Fruit fly (Drosophila melanogaster) whole organism, embryonic: ENCODE data around the gene Kal1.

ENCODE experiments used
- CG12104 ChIP-seq: fragments of 200-800 bp; sonication (Bioruptor generic); optimal IDR thresholded peaks from 3 replicates; lab custom pipeline; 2016; ENCODE audit warnings: missing biosample characterization, missing genetic modification characterization
- CG12391 ChIP-seq: fragments of 200-800 bp; sonication (Bioruptor generic); optimal IDR thresholded peaks from 3 replicates; lab custom pipeline; 2018; ENCODE audit warnings: missing biosample characterization, mild to moderate bottlenecking, missing genetic modification characterization, moderate library complexity
- CG14860 ChIP-seq: fragments of 200-800 bp; sonication (Bioruptor generic); IDR thresholded peaks from 3 replicates; pipeline ENCODE4 v1.3.6; 2022; ENCODE audit warnings: missing biosample characterization, missing genetic modification characterization; ENCODE audit not compliant: partially characterized antibody
- CG4328 ChIP-seq: fragments of 200-800 bp; sonication (Bioruptor generic); optimal IDR thresholded peaks from 3 replicates; lab custom pipeline; 2017; ENCODE audit warnings: missing biosample characterization, missing genetic modification reagents, missing genetic modification characterization
- Gug ChIP-seq: fragments of 200-800 bp; sonication (Bioruptor generic); IDR thresholded peaks from 4 replicates; pipeline ENCODE4 v1.3.6; 2022; ENCODE audit warnings: missing biosample characterization, missing genetic modification characterization
- Ssrp ChIP-seq: fragments of 200-800 bp; sonication (Bioruptor generic); optimal IDR thresholded peaks from 2 replicates; lab custom pipeline; 2018; ENCODE audit warnings: missing biosample characterization, mild to moderate bottlenecking, missing genetic modification characterization, moderate library complexity
- Stat92E ChIP-seq, 3 experiments: fragments of >200 bp in 2 of 3; fragments of 200-800 bp in 1 of 3; sonication (Bioruptor generic) in 1 of 3; optimal IDR thresholded peaks; 2 replicates each; lab custom pipeline; 2017 to 2019; ENCODE audit warnings: missing biosample characterization in 3 of 3, missing genetic modification characterization in 3 of 3, mild to moderate bottlenecking in 1 of 3, moderate library complexity in 1 of 3
- eve ChIP-seq, 2 experiments: fragments of >200 bp; optimal IDR thresholded peaks; 2 replicates each; lab custom pipeline; 2017; ENCODE audit warnings: missing biosample characterization in 2 of 2, missing genetic modification characterization in 2 of 2
- schlank ChIP-seq: fragments of 200-800 bp; sonication (Bioruptor generic); optimal IDR thresholded peaks from 2 replicates; lab custom pipeline; 2018; ENCODE audit warnings: missing biosample characterization, mild to moderate bottlenecking, missing genetic modification characterization
- unc-4 ChIP-seq: fragments of 200-800 bp; sonication (Bioruptor generic); IDR thresholded peaks from 2 replicates; pipeline ENCODE4 v1.3.6; 2022; ENCODE audit warnings: missing biosample characterization, missing genetic modification characterization; ENCODE audit not compliant: partially characterized antibody

dm6 chr3R:24141013-24141592, at the start of gene Kal1:
- 0 out of 3 replicates have a peak, but pooled peaks have one; percentile 40 for TF ChIP-seq CG14860 (GFP tag; lab: Robert Waterston, UW)
- TF ChIP-seq CG4328 (GFP tag; lab: Kevin White, UChicago), result peak; percentile 80
- TF ChIP-seq schlank, result peak; percentile 46
- TF ChIP-seq CG12104 (GFP tag; lab: Kevin White, UChicago), result peak; percentile 80
- peak; percentile 92 for TF ChIP-seq Ssrp (tag; lab: Kevin White, UChicago)
- peak; percentile 94 for TF ChIP-seq CG12391 (tag; lab: Kevin White, UChicago)
- no peak for TF ChIP-seq eve (GFP tag; optimal IDR thresholded peaks at IDR 0.05; lab: Kevin White, UChicago)
- no peak for TF ChIP-seq unc-4 (GFP tag; lab: Robert Waterston, UW)
- TF ChIP-seq Gug (GFP tag; lab: Robert Waterston, UW), result peak; percentile 70; the same call in 2 of the 4 replicates
- TF ChIP-seq Stat92E (GFP tag; optimal IDR thresholded peaks at IDR 0.05; lab: Kevin White, UChicago), result peak in 1 of 3 experiments; percentile 90
